Worm (Caenorhabditis elegans) whole organism, early embryonic: ENCODE results near the gene T24C2.5.

ENCODE experiments used
- aly-1 ChIP-seq: sonication (generic microtip); optimal IDR thresholded peaks from 2 replicates; lab custom pipeline; 2016; ENCODE audit warnings: missing genetic modification characterization, missing compliant biosample characterization
- ama-1 ChIP-seq: fragments of 150-350 bp; optimal IDR thresholded peaks from 2 replicates; lab custom pipeline; 2014
- ceh-36 ChIP-seq: sonication (generic microtip); optimal IDR thresholded peaks from 2 replicates; lab custom pipeline; 2016; ENCODE audit warnings: missing genetic modification characterization, inconsistent platforms, missing compliant biosample characterization
- flt-1 ChIP-seq: fragments of 200-800 bp; sonication (Bioruptor generic); IDR thresholded peaks from 2 replicates; pipeline ENCODE4 v1.3.6; 2022; ENCODE audit warnings: missing genetic modification characterization, missing compliant biosample characterization
- hmg-4 ChIP-seq: fragments of 200-800 bp; sonication (Bioruptor generic); optimal IDR thresholded peaks from 2 replicates; lab custom pipeline; 2018; ENCODE audit warnings: mild to moderate bottlenecking, missing genetic modification characterization, missing compliant biosample characterization
- hnd-1 ChIP-seq: sonication (generic microtip); optimal IDR thresholded peaks from 2 replicates; lab custom pipeline; 2016; ENCODE audit warnings: missing genetic modification characterization, missing compliant biosample characterization
- pes-1 ChIP-seq: fragments of 200-800 bp; sonication (Bioruptor generic); IDR thresholded peaks from 2 replicates; pipeline ENCODE4 v1.3.6; 2022; ENCODE audit warnings: missing genetic modification reagents, missing genetic modification characterization, missing compliant biosample characterization
- scrt-1 ChIP-seq: fragments of 200-800 bp; sonication (Bioruptor generic); IDR thresholded peaks from 2 replicates; pipeline ENCODE4 v1.3.6; 2022; ENCODE audit warnings: missing genetic modification characterization, missing compliant biosample characterization
- sea-1 ChIP-seq: fragments of 200-800 bp; sonication (Bioruptor generic); conservative IDR thresholded peaks from 2 replicates; pipeline ENCODE4 v1.3.6; 2022; ENCODE audit warnings: missing genetic modification characterization, missing compliant biosample characterization
- tra-4 ChIP-seq: sonication (generic microtip); optimal IDR thresholded peaks from 2 replicates; lab custom pipeline; 2017; ENCODE audit warnings: missing genetic modification characterization, missing compliant biosample characterization

T24C2.5 gene

DNA sequence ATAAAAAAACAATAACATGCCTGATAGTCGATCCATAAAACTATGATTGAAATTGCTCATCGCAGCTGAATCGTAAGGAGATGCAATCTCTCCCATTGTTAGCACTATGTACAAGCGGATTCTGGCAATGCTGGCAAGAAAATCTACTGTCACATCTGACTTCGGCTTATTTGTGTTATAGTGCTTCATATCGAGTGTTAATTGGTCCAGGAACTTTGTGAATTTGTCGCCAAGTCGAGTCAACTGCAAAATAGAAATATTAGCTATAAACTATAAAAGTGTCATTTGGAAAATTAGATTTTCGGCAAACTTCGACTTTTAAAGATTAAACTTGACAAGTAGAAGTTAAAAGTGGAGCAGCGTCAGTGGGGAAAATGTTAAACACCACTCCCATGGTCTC is 50.1 kb downstream of the T24C2.5 start:
- TF ChIP-seq flt-1 (GFP tag; lab: Robert Waterston, UW) (no peak), scrt-1 (GFP tag; lab: Robert Waterston, UW) (no peak), hmg-4 (GFP tag; lab: Kevin White, UChicago) (no peak), pes-1 (GFP tag; lab: Robert Waterston, UW) (no peak), ceh-36 (tag; lab: Kevin White, UChicago) (no peak), ama-1 (lab: Kevin White, UChicago) (no peak), aly-1 (tag; lab: Kevin White, UChicago) (no peak), hnd-1 (tag; lab: Kevin White, UChicago) (no peak), tra-4 (no peak), sea-1 (no peak)
